Fruit fly (Drosophila melanogaster) whole organism, wandering third instar larva: ENCODE measurements around the gene CG33723.

ENCODE experiments used
- Abd-B ChIP-seq: fragments of >200 bp; optimal IDR thresholded peaks from 2 replicates; lab custom pipeline; 2017; ENCODE audit warnings: missing biosample characterization, missing genetic modification characterization
- Hnf4 ChIP-seq: fragments of 200-800 bp; sonication (Bioruptor generic); optimal IDR thresholded peaks from 2 replicates; lab custom pipeline; 2016; ENCODE audit warnings: missing biosample characterization, mild to moderate bottlenecking, missing genetic modification characterization
- Jra ChIP-seq: sonication (Bioruptor generic); optimal IDR thresholded peaks from 2 replicates; lab custom pipeline; 2016; ENCODE audit warnings: missing biosample characterization, missing genetic modification characterization
- Myc ChIP-seq: fragments of >200 bp; optimal IDR thresholded peaks from 2 replicates; lab custom pipeline; 2017
- br ChIP-seq: fragments of 200-800 bp; sonication (Bioruptor generic); optimal IDR thresholded peaks from 2 replicates; lab custom pipeline; 2016; ENCODE audit warnings: missing biosample characterization, missing genetic modification characterization
- dl ChIP-seq, 2 experiments: fragments of 175-275, 200-275 bp in 1 of 2; fragments of 200-275 bp in 1 of 2; sonication (Bioruptor generic); optimal IDR thresholded peaks; lab custom pipeline; 2018; ENCODE audit warnings: mild to moderate bottlenecking in 2 of 2, missing biosample characterization in 2 of 2, missing genetic modification characterization in 2 of 2, moderate library complexity in 2 of 2; ENCODE audit not compliant: partially characterized antibody in 2 of 2, insufficient read depth in 1 of 2
- h ChIP-seq: fragments of 200-800 bp; sonication (Bioruptor generic); optimal IDR thresholded peaks from 3 replicates; lab custom pipeline; 2016; ENCODE audit warnings: missing biosample characterization, mild to moderate bottlenecking, missing genetic modification characterization
- lola ChIP-seq: fragments of >200 bp; optimal IDR thresholded peaks from 2 replicates; lab custom pipeline; 2017; ENCODE audit warnings: missing biosample characterization, missing genetic modification characterization
- usp ChIP-seq: fragments of >200 bp; optimal IDR thresholded peaks from 2 replicates; lab custom pipeline; 2017; ENCODE audit warnings: missing biosample characterization, missing genetic modification characterization

dm6 chr2L:9467392-9467791 is 26.9 kb upstream of the CG33723 start:
- TF ChIP-seq lola (GFP tag; lab: Kevin White, UChicago), result no peak
- no peak for TF ChIP-seq h
- TF ChIP-seq br (GFP tag; lab: Kevin White, UChicago), result no peak
- no peak for TF ChIP-seq dl (GFP tag; optimal IDR thresholded peaks at IDR 0.05; lab: Kevin White, UChicago; ENCODE audit: insufficient read depth in 1 of 2, partially characterized antibody in 2 of 2)
- no peak for TF ChIP-seq Abd-B
- no peak for TF ChIP-seq Myc (lab: Kevin White, UChicago)
- no peak for TF ChIP-seq Hnf4
- TF ChIP-seq usp (GFP tag; lab: Kevin White, UChicago), result no peak
- no peak for TF ChIP-seq Jra (GFP tag; lab: Kevin White, UChicago)
